Worm (Caenorhabditis elegans): ENCODE measurements around the gene F59B2.13.

ce11 chrIII:9030818-9031217, 4.0 kb upstream of the F59B2.13 start:
- TF ChIP-seq tbx-37 (GFP tag; conservative IDR thresholded peaks at IDR 0.05) (no peak), hmg-4 (GFP tag; optimal IDR thresholded peaks at IDR 0.05) (no peak), ama-1 (optimal IDR thresholded peaks at IDR 0.05) (no peak), flt-1 (GFP tag; IDR thresholded peaks at IDR 0.05) (no peak), pes-1 (GFP tag; IDR thresholded peaks at IDR 0.05) (no peak), scrt-1 (GFP tag; IDR thresholded peaks at IDR 0.05) (no peak), tbx-11 (GFP tag; IDR thresholded peaks at IDR 0.05) (no peak), B0310.2 (tag; optimal IDR thresholded peaks at IDR 0.05) (no peak), aly-1 (tag; optimal IDR thresholded peaks at IDR 0.05) (no peak), F13C5.2 (tag; optimal IDR thresholded peaks at IDR 0.05) (no peak), tra-4 (tag; optimal IDR thresholded peaks at IDR 0.05) (no peak)
